Worm (Caenorhabditis elegans) whole organism, mixed stage, embryonic: Measurements from ENCODE around the gene unc-46.
A peak's percentile ranks its signal among the peaks of the same experiment; 100 is the strongest.

Source experiments
- M03D4.4 ChIP-seq: sonication (generic microtip); optimal IDR thresholded peaks from 2 replicates; lab custom pipeline; 2017; ENCODE audit warnings: mild to moderate bottlenecking, missing genetic modification characterization, missing compliant biosample characterization
- bed-3 ChIP-seq: fragments of 200-800 bp; sonication (Bioruptor generic); optimal IDR thresholded peaks from 3 replicates; lab custom pipeline; 2018; ENCODE audit warnings: mild to moderate bottlenecking, missing genetic modification characterization, moderate library complexity, missing compliant biosample characterization
- blmp-1 ChIP-seq: fragments of 150-350 bp; optimal IDR thresholded peaks from 2 replicates; lab custom pipeline; 2014; ENCODE audit warnings: missing biosample characterization, missing genetic modification characterization
- ceh-83 ChIP-seq: fragments of 200-800 bp; sonication (Bioruptor generic); optimal IDR thresholded peaks from 2 replicates; lab custom pipeline; 2018; ENCODE audit warnings: mild to moderate bottlenecking, missing genetic modification characterization, missing compliant biosample characterization
- ces-1 ChIP-seq: fragments of 150-350 bp; optimal IDR thresholded peaks from 2 replicates; lab custom pipeline; 2014; ENCODE audit warnings: missing biosample characterization, missing genetic modification reagents, missing genetic modification characterization
- cnd-1 ChIP-seq: fragments of 200-800 bp; sonication (Bioruptor generic); optimal IDR thresholded peaks from 2 replicates; lab custom pipeline; 2018; ENCODE audit warnings: mild to moderate bottlenecking, missing genetic modification characterization, missing compliant biosample characterization
- drap-1 ChIP-seq: fragments of 200-800 bp; sonication (Bioruptor generic); optimal IDR thresholded peaks from 3 replicates; lab custom pipeline; 2018; ENCODE audit warnings: mild to moderate bottlenecking, missing genetic modification characterization, missing compliant biosample characterization
- elt-1 ChIP-seq: sonication (generic microtip); optimal IDR thresholded peaks from 2 replicates; lab custom pipeline; 2017; ENCODE audit warnings: missing genetic modification characterization, mild to moderate bottlenecking, missing compliant biosample characterization, antibody characterized with exemption, moderate library complexity, borderline replicate concordance; ENCODE audit not compliant: insufficient read depth
- elt-3 ChIP-seq: fragments of 150-350 bp; optimal IDR thresholded peaks from 2 replicates; lab custom pipeline; 2014; ENCODE audit warnings: missing biosample characterization, missing genetic modification characterization
- flh-1 ChIP-seq: fragments of 200-800 bp; sonication (Bioruptor generic); optimal IDR thresholded peaks from 2 replicates; lab custom pipeline; 2018; ENCODE audit warnings: mild to moderate bottlenecking, missing genetic modification characterization, moderate library complexity, missing compliant biosample characterization
- ham-2 ChIP-seq: fragments of 200-800 bp; sonication (Bioruptor generic); optimal IDR thresholded peaks from 2 replicates; lab custom pipeline; 2018; ENCODE audit warnings: mild to moderate bottlenecking, missing genetic modification characterization, missing compliant biosample characterization
- hlh-1 ChIP-seq: fragments of 150-350 bp; optimal IDR thresholded peaks from 2 replicates; lab custom pipeline; 2014; ENCODE audit warnings: missing biosample characterization, missing genetic modification reagents, missing genetic modification characterization
- lin-13 ChIP-seq: fragments of 150-350 bp; optimal IDR thresholded peaks from 2 replicates; lab custom pipeline; 2014; ENCODE audit warnings: missing biosample characterization, missing genetic modification characterization
- lin-32 ChIP-seq: fragments of 200-800 bp; sonication (Bioruptor generic); optimal IDR thresholded peaks from 2 replicates; lab custom pipeline; 2018; ENCODE audit warnings: mild to moderate bottlenecking, missing genetic modification characterization, missing compliant biosample characterization
- lsy-2 ChIP-seq: fragments of 150-350 bp; optimal IDR thresholded peaks from 2 replicates; lab custom pipeline; 2014; ENCODE audit warnings: missing biosample characterization, missing genetic modification characterization
- mab-5 ChIP-seq: fragments of 150-350 bp; optimal IDR thresholded peaks from 2 replicates; lab custom pipeline; 2014; ENCODE audit warnings: missing biosample characterization, missing genetic modification characterization
- mep-1 ChIP-seq: fragments of 150-350 bp; optimal IDR thresholded peaks from 2 replicates; lab custom pipeline; 2017; ENCODE audit warnings: missing biosample characterization, missing genetic modification reagents, missing genetic modification characterization, inconsistent platforms
- mls-2 ChIP-seq: sonication (generic microtip); optimal IDR thresholded peaks from 2 replicates; lab custom pipeline; 2016; ENCODE audit warnings: mild to moderate bottlenecking, missing genetic modification characterization, moderate library complexity, missing compliant biosample characterization
- nhr-12 ChIP-seq: fragments of 150-350 bp; optimal IDR thresholded peaks from 2 replicates; lab custom pipeline; 2014; ENCODE audit warnings: missing biosample characterization, missing genetic modification characterization
- nhr-2 ChIP-seq: fragments of 150-350 bp; optimal IDR thresholded peaks from 2 replicates; lab custom pipeline; 2014; ENCODE audit warnings: missing biosample characterization, missing genetic modification characterization
- nhr-237 ChIP-seq: fragments of 150-350 bp; optimal IDR thresholded peaks from 2 replicates; lab custom pipeline; 2014; ENCODE audit warnings: missing biosample characterization, missing genetic modification characterization
- nhr-76 ChIP-seq: sonication (generic microtip); optimal IDR thresholded peaks from 2 replicates; lab custom pipeline; 2017; ENCODE audit warnings: missing biosample characterization, missing genetic modification characterization
- pha-4 ChIP-seq: fragments of 150-350 bp; optimal IDR thresholded peaks from 2 replicates; lab custom pipeline; 2018; ENCODE audit warnings: missing biosample characterization, missing genetic modification reagents, missing genetic modification characterization
- sem-2 ChIP-seq: fragments of 200-800 bp; sonication (Bioruptor generic); optimal IDR thresholded peaks from 2 replicates; lab custom pipeline; 2018; ENCODE audit warnings: mild to moderate bottlenecking, missing genetic modification characterization, missing compliant biosample characterization
- snpc-4 ChIP-seq: fragments of 150-350 bp; optimal IDR thresholded peaks from 2 replicates; lab custom pipeline; 2014; ENCODE audit warnings: missing biosample characterization, missing genetic modification characterization
- sptf-1 ChIP-seq: sonication (generic microtip); optimal IDR thresholded peaks from 2 replicates; lab custom pipeline; 2017; ENCODE audit warnings: mild to moderate bottlenecking, missing genetic modification characterization, moderate library complexity, missing compliant biosample characterization
- tbx-8 ChIP-seq: fragments of 200-800 bp; sonication (Bioruptor generic); optimal IDR thresholded peaks from 2 replicates; lab custom pipeline; 2018; ENCODE audit warnings: mild to moderate bottlenecking, missing genetic modification characterization, moderate library complexity, missing compliant biosample characterization
- unc-120 ChIP-seq: sonication (generic microtip); optimal IDR thresholded peaks from 2 replicates; lab custom pipeline; 2017; ENCODE audit warnings: missing genetic modification characterization, missing compliant biosample characterization; ENCODE audit not compliant: poor library complexity, severe bottlenecking
- unc-62 ChIP-seq: fragments of 150-350 bp; optimal IDR thresholded peaks from 2 replicates; lab custom pipeline; 2014; ENCODE audit warnings: missing biosample characterization, missing genetic modification reagents, missing genetic modification characterization
- zip-8 ChIP-seq: fragments of 150-350 bp; optimal IDR thresholded peaks from 2 replicates; lab custom pipeline; 2014; ENCODE audit warnings: missing biosample characterization, missing genetic modification characterization
- ztf-11 ChIP-seq: fragments of 150-350 bp; optimal IDR thresholded peaks from 2 replicates; lab custom pipeline; 2014; ENCODE audit warnings: missing biosample characterization, missing genetic modification characterization

Gene unc-46

DNA sequence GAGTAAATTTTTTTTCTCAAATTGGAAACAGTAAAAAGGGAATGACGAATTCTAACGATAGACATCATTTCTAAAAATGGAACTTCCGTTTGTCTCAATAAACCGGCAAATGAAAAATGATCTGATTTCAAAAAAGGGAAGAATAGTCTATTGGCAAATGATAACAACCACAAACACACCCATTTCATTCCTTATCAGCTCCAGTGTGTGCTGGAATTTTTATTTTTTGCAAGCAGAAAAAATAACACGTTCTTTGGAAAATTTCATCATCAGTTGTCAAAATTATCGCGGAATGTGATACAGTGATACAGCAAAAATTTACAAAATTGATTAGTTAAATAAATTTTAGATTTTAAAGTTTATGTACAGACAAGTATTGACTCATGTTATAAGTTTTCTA, 31.4 kb downstream of the unc-46 start:
- TF ChIP-seq sptf-1 (tag; lab: Kevin White, UChicago) (no peak), nhr-237 (tag; lab: Kevin White, UChicago) (no peak), snpc-4 (no peak), hlh-1 (tag; lab: Kevin White, UChicago) (no peak), ham-2 (GFP tag; lab: Kevin White, UChicago) (no peak), zip-8 (tag; lab: Kevin White, UChicago) (no peak), sem-2 (GFP tag; lab: Kevin White, UChicago) (no peak), bed-3 (no peak), elt-3 (no peak), elt-1 (no peak), mab-5 (no peak), blmp-1 (tag; lab: Kevin White, UChicago) (no peak)

DNA sequence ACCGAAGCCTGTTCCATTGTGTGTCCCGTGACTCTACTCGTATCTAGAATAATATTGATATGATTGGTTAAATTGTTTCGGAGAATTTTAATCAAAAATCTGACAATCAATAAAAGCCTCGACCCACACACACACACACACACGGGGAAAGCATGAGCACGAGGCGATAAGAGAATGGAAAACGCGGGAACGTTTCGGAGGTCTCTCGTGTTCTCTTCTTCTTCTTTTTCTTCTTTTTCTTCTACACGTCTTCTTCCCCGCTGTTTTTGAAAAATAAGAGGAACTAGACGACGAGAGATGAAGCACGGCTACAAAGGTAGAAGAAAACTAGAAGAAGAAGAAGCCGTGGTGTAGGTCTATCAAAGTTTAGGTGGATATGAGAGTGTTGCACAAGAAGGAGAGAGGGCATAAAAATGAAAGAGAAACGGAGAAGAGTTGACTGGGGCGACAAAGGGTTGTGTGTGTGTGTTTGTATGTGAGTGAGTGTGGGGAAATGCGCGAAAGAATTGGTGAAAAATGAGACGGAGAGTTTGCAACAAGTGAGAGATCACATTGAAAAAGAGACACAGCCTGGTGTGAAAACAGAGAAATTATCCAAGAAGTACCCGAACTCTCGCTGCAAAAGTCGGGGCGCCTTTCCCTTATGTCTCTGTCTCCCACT, 33.9 kb downstream of the unc-46 start, which contains the start of gene mlk-1:
Gene mlk-1, minus strand, starts transcription at position 51 of the 661 bp plus-strand sequence.
- TF ChIP-seq elt-1 (no peak), unc-62 (GFP tag; lab: Kevin White, UChicago) (no peak), nhr-237 (tag; lab: Kevin White, UChicago) (peak; percentile 36), ces-1 (GFP tag; lab: Kevin White, UChicago) (peak; percentile 17), mep-1 (tag; lab: Kevin White, UChicago) (peak; percentile 28), mls-2 (peak; percentile 41), drap-1 (GFP tag; lab: Kevin White, UChicago) (no peak), tbx-8 (GFP tag; lab: Kevin White, UChicago) (no peak), M03D4.4 (tag; lab: Kevin White, UChicago) (no peak), hlh-1 (tag; lab: Kevin White, UChicago) (no peak), ztf-11 (tag; lab: Kevin White, UChicago) (no peak), mab-5 (no peak), flh-1 (GFP tag; lab: Kevin White, UChicago) (no peak), ham-2 (GFP tag; lab: Kevin White, UChicago) (peak; percentile 66), bed-3 (no peak), unc-120 (tag; lab: Kevin White, UChicago) (peak; percentile 48)
- TF ChIP-seq, all 35 proteins: peak for 6

DNA sequence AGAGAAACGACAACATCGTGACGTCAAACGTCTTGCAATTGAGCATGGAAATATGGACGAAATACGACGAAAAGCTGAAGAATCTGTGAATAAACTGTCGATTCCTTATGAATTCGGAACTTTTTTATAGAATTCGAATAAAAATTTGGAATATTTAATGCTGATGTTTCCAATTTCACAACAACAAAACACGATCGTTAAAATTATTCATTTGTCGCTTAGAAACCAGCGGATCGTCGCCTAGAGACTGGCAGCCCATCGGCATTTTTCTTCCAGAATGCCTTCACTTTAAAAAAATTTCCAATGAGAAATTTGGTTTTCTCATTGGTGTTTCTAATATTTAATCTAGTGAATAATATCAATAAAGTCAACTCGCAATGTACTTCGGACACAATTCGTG, 45.5 kb downstream of the unc-46 start, which contains the start of gene cwp-4:
Gene cwp-4, plus strand, starts transcription at position 301 of the 400 bp plus-strand sequence.
- TF ChIP-seq ztf-11 (tag; lab: Kevin White, UChicago) (no peak), unc-120 (tag; lab: Kevin White, UChicago) (no peak), lin-32 (GFP tag; lab: Kevin White, UChicago) (no peak), pha-4 (tag; lab: Kevin White, UChicago) (no peak)

DNA sequence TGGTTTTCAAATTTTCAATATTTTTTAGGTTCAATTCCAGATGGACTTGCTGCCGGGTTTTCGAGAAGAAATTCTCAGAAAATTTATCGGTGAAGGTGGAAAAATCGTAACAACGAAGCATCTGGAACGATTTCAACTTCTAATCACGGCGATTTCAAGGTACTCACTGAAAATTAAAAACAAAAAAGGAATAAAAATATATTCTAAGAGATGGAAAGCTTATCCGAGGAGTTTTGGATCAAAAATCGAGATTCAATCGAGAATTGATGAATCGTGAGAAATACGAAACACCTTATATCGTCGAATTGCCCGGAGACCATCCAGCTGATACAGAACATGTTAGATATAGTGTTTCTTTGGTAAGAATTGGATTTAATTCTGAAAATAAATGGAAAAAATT, 46.6 kb downstream of the unc-46 start, which contains the start of gene K11D12.12:
Gene K11D12.12, plus strand, starts transcription at position 29 of the 400 bp plus-strand sequence.
- TF ChIP-seq cnd-1 (no peak), lin-13 (no peak), pha-4 (tag; lab: Kevin White, UChicago) (no peak), nhr-76 (tag; lab: Kevin White, UChicago) (no peak), hlh-1 (tag; lab: Kevin White, UChicago) (no peak), unc-120 (tag; lab: Kevin White, UChicago) (no peak), drap-1 (GFP tag; lab: Kevin White, UChicago) (no peak), zip-8 (tag; lab: Kevin White, UChicago) (no peak), M03D4.4 (tag; lab: Kevin White, UChicago) (no peak), ceh-83 (GFP tag; lab: Kevin White, UChicago) (no peak), ham-2 (GFP tag; lab: Kevin White, UChicago) (no peak), mls-2 (no peak), lsy-2 (tag; lab: Kevin White, UChicago) (no peak), snpc-4 (no peak), sem-2 (GFP tag; lab: Kevin White, UChicago) (no peak), nhr-2 (tag; lab: Kevin White, UChicago) (no peak), ces-1 (GFP tag; lab: Kevin White, UChicago) (no peak), nhr-12 (tag; lab: Kevin White, UChicago) (no peak), unc-62 (GFP tag; lab: Kevin White, UChicago) (no peak), ztf-11 (tag; lab: Kevin White, UChicago) (no peak)
- TF ChIP-seq, all 35 proteins: peak for 0
